Worm (Caenorhabditis elegans) whole organism, L1 larva: ENCODE measurements around the gene acr-12.

Experiments used
- C04F5.9 ChIP-seq: sonication (generic microtip); optimal IDR thresholded peaks from 2 replicates; lab custom pipeline; 2016; ENCODE audit warnings: missing genetic modification characterization, missing compliant biosample characterization
- C16A3.4 ChIP-seq: fragments of 150-350 bp; optimal IDR thresholded peaks from 2 replicates; lab custom pipeline; 2014; ENCODE audit warnings: missing biosample characterization, missing genetic modification characterization
- F16B12.6 ChIP-seq: fragments of 150-350 bp; optimal IDR thresholded peaks from 2 replicates; lab custom pipeline; 2014; ENCODE audit warnings: missing biosample characterization, missing genetic modification characterization
- aha-1 ChIP-seq: fragments of 150-350 bp; optimal IDR thresholded peaks from 2 replicates; lab custom pipeline; 2014; ENCODE audit warnings: missing biosample characterization, missing genetic modification characterization
- alr-1 ChIP-seq: fragments of 200-800 bp; sonication (Bioruptor generic); optimal IDR thresholded peaks from 2 replicates; lab custom pipeline; 2018; ENCODE audit warnings: borderline replicate concordance, mild to moderate bottlenecking, missing genetic modification characterization, missing compliant biosample characterization
- aly-2 ChIP-seq: fragments of 150-350 bp; optimal IDR thresholded peaks from 2 replicates; lab custom pipeline; 2014; ENCODE audit warnings: missing biosample characterization, missing genetic modification characterization
- ama-1 ChIP-seq: fragments of 150-350 bp; optimal IDR thresholded peaks from 2 replicates; lab custom pipeline; 2014
- ceh-82 ChIP-seq, 3 experiments: fragments of 150-350 bp in 1 of 3; sonication (generic microtip) in 2 of 3; optimal IDR thresholded peaks; 2 replicates each; lab custom pipeline; 2014 to 2017; ENCODE audit warnings: missing biosample characterization in 3 of 3, missing genetic modification characterization in 3 of 3
- ceh-88 ChIP-seq: fragments of 200-800 bp; sonication (Bioruptor generic); IDR thresholded peaks from 2 replicates; pipeline ENCODE4 v1.3.6; 2022; ENCODE audit warnings: missing genetic modification characterization, missing compliant biosample characterization
- ceh-90 ChIP-seq: sonication (generic microtip); optimal IDR thresholded peaks from 2 replicates; lab custom pipeline; 2016; ENCODE audit warnings: missing genetic modification characterization, missing compliant biosample characterization
- efl-1 ChIP-seq, 4 experiments: fragments of 150-350 bp; optimal IDR thresholded peaks in 3 of 4; peaks in 1 of 4; 1 replicate in 1 of 4; 2 replicates in 3 of 4; lab custom pipeline; 2014; ENCODE audit warnings: missing biosample characterization in 2 of 4, missing genetic modification characterization in 2 of 4, missing genetic modification reagents in 2 of 4
- efl-3 ChIP-seq: fragments of 200-800 bp; sonication (Bioruptor generic); optimal IDR thresholded peaks from 2 replicates; lab custom pipeline; 2018; ENCODE audit warnings: mild to moderate bottlenecking, missing genetic modification characterization, missing compliant biosample characterization
- egl-27 ChIP-seq, 2 experiments: fragments of 150-350 bp in 1 of 2; sonication (generic microtip); optimal IDR thresholded peaks; 3 replicates each; lab custom pipeline; 2017 to 2018; ENCODE audit warnings: missing biosample characterization in 2 of 2, missing genetic modification characterization in 2 of 2, missing genetic modification reagents in 2 of 2
- elt-2 ChIP-seq: sonication (generic microtip); optimal IDR thresholded peaks from 2 replicates; lab custom pipeline; 2016; ENCODE audit warnings: missing genetic modification characterization, mild to moderate bottlenecking, inconsistent platforms, missing compliant biosample characterization, missing genetic modification reagents
- ets-5 ChIP-seq: fragments of 200-800 bp; sonication (Bioruptor generic); IDR thresholded peaks from 2 replicates; pipeline ENCODE4 v1.3.6; 2022; ENCODE audit warnings: missing genetic modification characterization, missing compliant biosample characterization
- fkh-10 ChIP-seq: sonication (generic microtip); optimal IDR thresholded peaks from 2 replicates; lab custom pipeline; 2017; ENCODE audit warnings: missing biosample characterization, missing genetic modification reagents, missing genetic modification characterization
- fkh-8 ChIP-seq: sonication (generic microtip); optimal IDR thresholded peaks from 2 replicates; lab custom pipeline; 2016; ENCODE audit warnings: mild to moderate bottlenecking, missing genetic modification characterization, missing compliant biosample characterization
- hlh-4 ChIP-seq: sonication (generic microtip); optimal IDR thresholded peaks from 2 replicates; lab custom pipeline; 2016; ENCODE audit warnings: mild to moderate bottlenecking, missing genetic modification characterization, missing compliant biosample characterization
- hpl-2 ChIP-seq: fragments of 150-350 bp; optimal IDR thresholded peaks from 2 replicates; lab custom pipeline; 2014; ENCODE audit warnings: missing biosample characterization, missing genetic modification reagents, missing genetic modification characterization
- irx-1 ChIP-seq: sonication (generic microtip); optimal IDR thresholded peaks from 2 replicates; lab custom pipeline; 2016; ENCODE audit warnings: missing genetic modification characterization, missing compliant biosample characterization
- lin-14 ChIP-seq: fragments of 200-800 bp; sonication (Bioruptor generic); optimal IDR thresholded peaks from 2 replicates; lab custom pipeline; 2018; ENCODE audit warnings: mild to moderate bottlenecking, missing genetic modification characterization, moderate library complexity, missing compliant biosample characterization
- lin-39 ChIP-seq: fragments of 150-350 bp; optimal IDR thresholded peaks from 2 replicates; lab custom pipeline; 2014; ENCODE audit warnings: missing biosample characterization, missing genetic modification reagents, missing genetic modification characterization
- lsy-2 ChIP-seq, 2 experiments: fragments of 150-350 bp; optimal IDR thresholded peaks; 2 replicates each; lab custom pipeline; 2014; ENCODE audit warnings: missing biosample characterization in 2 of 2, missing genetic modification characterization in 2 of 2
- mab-9 ChIP-seq: fragments of 200-800 bp; sonication (Bioruptor generic); IDR thresholded peaks from 2 replicates; pipeline ENCODE4 v1.3.6; 2022; ENCODE audit warnings: missing genetic modification reagents, missing genetic modification characterization, missing compliant biosample characterization
- mef-2 ChIP-seq: fragments of 150-350 bp; optimal IDR thresholded peaks from 2 replicates; lab custom pipeline; 2014; ENCODE audit warnings: missing biosample characterization, missing genetic modification characterization
- mep-1 ChIP-seq: fragments of 150-350 bp; optimal IDR thresholded peaks from 2 replicates; lab custom pipeline; 2014; ENCODE audit warnings: missing biosample characterization, missing genetic modification characterization
- nhr-11 ChIP-seq: fragments of 150-350 bp; optimal IDR thresholded peaks from 2 replicates; lab custom pipeline; 2014; ENCODE audit warnings: missing biosample characterization, missing genetic modification characterization
- nhr-71 ChIP-seq: sonication (generic microtip); optimal IDR thresholded peaks from 2 replicates; lab custom pipeline; 2016; ENCODE audit warnings: mild to moderate bottlenecking, missing genetic modification characterization, moderate library complexity, missing compliant biosample characterization
- nhr-84 ChIP-seq: sonication (generic microtip); optimal IDR thresholded peaks from 2 replicates; lab custom pipeline; 2017; ENCODE audit warnings: missing biosample characterization, missing genetic modification characterization
- nhr-85 ChIP-seq: sonication (generic microtip); peaks from one replicate; lab custom pipeline; 2016; ENCODE audit warnings: missing genetic modification characterization, inconsistent platforms, missing compliant biosample characterization
- pax-3 ChIP-seq: fragments of 200-800 bp; sonication (Bioruptor generic); optimal IDR thresholded peaks from 2 replicates; lab custom pipeline; 2018; ENCODE audit warnings: mild to moderate bottlenecking, missing genetic modification characterization, moderate library complexity, missing compliant biosample characterization
- pqm-1 ChIP-seq: sonication (generic microtip); optimal IDR thresholded peaks from 3 replicates; lab custom pipeline; 2017; ENCODE audit warnings: missing biosample characterization, missing genetic modification characterization
- snpc-4 ChIP-seq: fragments of 150-350 bp; optimal IDR thresholded peaks from 2 replicates; lab custom pipeline; 2014; ENCODE audit warnings: missing biosample characterization, missing genetic modification characterization
- snu-23 ChIP-seq: sonication (generic microtip); optimal IDR thresholded peaks from 2 replicates; lab custom pipeline; 2016; ENCODE audit warnings: missing genetic modification characterization, missing compliant biosample characterization
- sox-4 ChIP-seq: sonication (generic microtip); optimal IDR thresholded peaks from 2 replicates; lab custom pipeline; 2016; ENCODE audit warnings: missing genetic modification characterization, missing compliant biosample characterization
- swsn-7 ChIP-seq: sonication (generic microtip); optimal IDR thresholded peaks from 2 replicates; lab custom pipeline; 2016; ENCODE audit warnings: missing genetic modification characterization, missing compliant biosample characterization
- tbx-2 ChIP-seq: sonication (generic microtip); optimal IDR thresholded peaks from 2 replicates; lab custom pipeline; 2016; ENCODE audit warnings: missing genetic modification characterization, missing compliant biosample characterization
- unc-30 ChIP-seq: sonication (generic microtip); optimal IDR thresholded peaks from 2 replicates; lab custom pipeline; 2017; ENCODE audit warnings: missing biosample characterization, missing genetic modification characterization
- unc-86 ChIP-seq: sonication (generic microtip); optimal IDR thresholded peaks from 2 replicates; lab custom pipeline; 2016; ENCODE audit warnings: missing genetic modification characterization, missing compliant biosample characterization
- unc-98 ChIP-seq: fragments of 200-800 bp; sonication (Bioruptor generic); IDR thresholded peaks from 2 replicates; pipeline ENCODE4 v1.3.6; 2022; ENCODE audit warnings: missing genetic modification characterization, missing compliant biosample characterization
- zag-1 ChIP-seq: fragments of 150-350 bp; optimal IDR thresholded peaks from 2 replicates; lab custom pipeline; 2014; ENCODE audit warnings: missing biosample characterization, missing genetic modification characterization
- zip-4 ChIP-seq: fragments of 200-800 bp; sonication (Bioruptor generic); optimal IDR thresholded peaks from 2 replicates; lab custom pipeline; 2018; ENCODE audit warnings: mild to moderate bottlenecking, missing genetic modification characterization, moderate library complexity, missing compliant biosample characterization
- ztf-11 ChIP-seq, 2 experiments: sonication (generic microtip); optimal IDR thresholded peaks; 2 replicates each; lab custom pipeline; 2016 to 2017; ENCODE audit warnings: missing genetic modification characterization in 2 of 2, missing biosample characterization in 1 of 2, missing compliant biosample characterization in 1 of 2

The acr-12 gene

ce11 chrX:13502282-13502681, 30.4 kb upstream of the acr-12 start (continued):
- TF ChIP-seq elt-2 (tag; lab: Kevin White, UChicago): no peak
- TF ChIP-seq alr-1 (tag; lab: Kevin White, UChicago): no peak
- peak; percentile 46 for TF ChIP-seq nhr-71 (tag; lab: Kevin White, UChicago)
- TF ChIP-seq nhr-84: no peak
- no peak for TF ChIP-seq snpc-4 (tag; lab: Kevin White, UChicago)
- no peak for TF ChIP-seq efl-3 (GFP tag; lab: Kevin White, UChicago)
- TF ChIP-seq unc-98 (GFP tag; lab: Robert Waterston, UW): no peak
- peak; percentile 23 for TF ChIP-seq mep-1 (tag; lab: Kevin White, UChicago)
- TF ChIP-seq pax-3 (tag; lab: Kevin White, UChicago): no peak
- TF ChIP-seq sox-4 (tag; lab: Kevin White, UChicago): no peak
- no peak for TF ChIP-seq ets-5 (GFP tag; lab: Robert Waterston, UW)
- no peak for TF ChIP-seq mab-9 (GFP tag; lab: Robert Waterston, UW)
- TF ChIP-seq nhr-11 (tag; lab: Kevin White, UChicago): no peak
- TF ChIP-seq ztf-11 (tag; optimal IDR thresholded peaks at IDR 0.05; lab: Kevin White, UChicago): no peak
- TF ChIP-seq swsn-7 (tag; lab: Kevin White, UChicago): peak; percentile 52
- no peak for TF ChIP-seq C04F5.9 (tag; lab: Kevin White, UChicago)
- TF ChIP-seq nhr-85 (tag; lab: Kevin White, UChicago): no peak
- peak; percentile 28 for TF ChIP-seq tbx-2 (tag; lab: Kevin White, UChicago)
- TF ChIP-seq lin-39 (tag; lab: Kevin White, UChicago): no peak
- peak; percentile 18 for TF ChIP-seq snu-23 (GFP tag; lab: Kevin White, UChicago)
- TF ChIP-seq mef-2 (tag; lab: Kevin White, UChicago): no peak
- TF ChIP-seq fkh-10: peak; percentile 44
- peak; percentile 33 for TF ChIP-seq unc-86
- TF ChIP-seq unc-30 (tag; lab: Kevin White, UChicago): no peak
- no peak for TF ChIP-seq ceh-90 (tag; lab: Kevin White, UChicago)
- peak in 2 of 3 experiments; percentile 54 to 75 for TF ChIP-seq ceh-82 (tag; optimal IDR thresholded peaks at IDR 0.05; lab: Kevin White, UChicago)
- no peak for TF ChIP-seq F16B12.6
- TF ChIP-seq efl-1 (optimal IDR thresholded peaks at IDR 0.05; lab: Kevin White, UChicago): no peak
- TF ChIP-seq efl-1 (GFP tag; optimal IDR thresholded peaks at IDR 0.05 in 1 of 2; lab: Kevin White, UChicago): no peak
- no peak for TF ChIP-seq aha-1 (tag; lab: Kevin White, UChicago)

DNA sequence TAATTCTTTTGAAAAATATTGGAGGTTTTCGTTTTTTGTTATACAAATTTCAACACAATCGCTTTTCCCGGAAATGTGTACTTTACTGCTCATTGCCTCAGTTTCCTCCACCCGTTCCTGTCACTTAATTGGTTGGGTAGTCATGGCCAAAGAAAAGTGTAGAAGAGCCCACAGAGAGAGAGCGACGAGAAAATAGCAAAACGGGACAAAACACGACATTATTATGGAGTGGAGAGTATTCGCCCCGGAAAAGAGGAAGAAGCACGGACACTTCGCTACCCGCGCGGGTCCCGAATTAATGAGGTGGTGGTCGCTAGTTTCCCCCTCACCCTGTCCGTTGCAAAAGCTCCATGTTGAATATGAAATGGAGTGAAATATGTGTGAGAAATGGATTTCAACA, 28.8 kb upstream of the acr-12 start:
- no peak for TF ChIP-seq lsy-2 (tag; optimal IDR thresholded peaks at IDR 0.05; lab: Kevin White, UChicago)
- no peak for TF ChIP-seq aly-2 (tag; lab: Kevin White, UChicago)
- peak; percentile 35 for TF ChIP-seq lin-14 (GFP tag; lab: Kevin White, UChicago)
- TF ChIP-seq ceh-90 (tag; lab: Kevin White, UChicago): no peak
- TF ChIP-seq egl-27 (tag; optimal IDR thresholded peaks at IDR 0.05; lab: Kevin White, UChicago): no peak
- TF ChIP-seq C16A3.4: no peak
- no peak for TF ChIP-seq irx-1 (tag; lab: Kevin White, UChicago)
- no peak for TF ChIP-seq ama-1 (lab: Kevin White, UChicago)
- no peak for TF ChIP-seq pqm-1 (tag; lab: Kevin White, UChicago)
- TF ChIP-seq ceh-88 (GFP tag; lab: Robert Waterston, UW): no peak
- no peak for TF ChIP-seq nhr-11 (tag; lab: Kevin White, UChicago)
- no peak for TF ChIP-seq hpl-2 (GFP tag; lab: Kevin White, UChicago)
- TF ChIP-seq F16B12.6: no peak
- TF ChIP-seq fkh-8 (tag; lab: Kevin White, UChicago): peak; percentile 21
- no peak for TF ChIP-seq aha-1 (tag; lab: Kevin White, UChicago)

- TF ChIP-seq zip-4 (GFP tag; lab: Kevin White, UChicago) (no peak), hlh-4 (tag; lab: Kevin White, UChicago) (no peak), lin-14 (GFP tag; lab: Kevin White, UChicago) (peak; percentile 5), zag-1 (tag; lab: Kevin White, UChicago) (no peak), C16A3.4 (no peak), fkh-8 (tag; lab: Kevin White, UChicago) (no peak), fkh-10 (peak; percentile 70)
Observed at ce11 chrX:13505201-13505600, 27.5 kb upstream of the acr-12 start.
